Worm (Caenorhabditis elegans) whole organism, midembryonic: ENCODE results near the gene srv-2.

Experiments
- cog-1 ChIP-seq: sonication (generic microtip); optimal IDR thresholded peaks from 2 replicates; lab custom pipeline; 2016; ENCODE audit warnings: missing genetic modification characterization, missing compliant biosample characterization
- flt-1 ChIP-seq: fragments of 200-800 bp; sonication (Bioruptor generic); IDR thresholded peaks from 2 replicates; pipeline ENCODE4 v1.3.6; 2022; ENCODE audit warnings: missing genetic modification characterization, missing compliant biosample characterization
- med-1 ChIP-seq: sonication (generic microtip); optimal IDR thresholded peaks from 2 replicates; lab custom pipeline; 2017; ENCODE audit warnings: missing genetic modification characterization, mild to moderate bottlenecking, missing compliant biosample characterization, antibody characterized with exemption, missing genetic modification reagents; ENCODE audit not compliant: insufficient read depth
- ref-1 ChIP-seq: fragments of 200-800 bp; sonication (Bioruptor generic); conservative IDR thresholded peaks from 2 replicates; pipeline ENCODE4 v1.3.6; 2022; ENCODE audit warnings: missing genetic modification reagents, missing genetic modification characterization, missing compliant biosample characterization
- ztf-23 ChIP-seq: fragments of 200-800 bp; sonication (Bioruptor generic); IDR thresholded peaks from 2 replicates; pipeline ENCODE4 v1.3.6; 2022; ENCODE audit warnings: missing genetic modification reagents, missing genetic modification characterization, missing compliant biosample characterization
- ztf-29 ChIP-seq: fragments of 200-800 bp; sonication (Bioruptor generic); IDR thresholded peaks from 2 replicates; pipeline ENCODE4 v1.3.6; 2022; ENCODE audit warnings: missing genetic modification reagents, missing genetic modification characterization, missing compliant biosample characterization

ce11 chrII:10643403-10643802, 41.3 kb upstream of the srv-2 start, which contains the start of gene M28.4:
- TF ChIP-seq ztf-29 (no peak), ref-1 (GFP tag; lab: Robert Waterston, UW) (no peak), ztf-23 (GFP tag; lab: Robert Waterston, UW) (no peak), cog-1 (tag; lab: Kevin White, UChicago) (no peak), flt-1 (GFP tag; lab: Robert Waterston, UW) (no peak), med-1 (GFP tag; lab: Kevin White, UChicago) (no peak)
